Fruit fly (Drosophila melanogaster) whole organism, prepupa: Measurements from ENCODE around the gene CG3526.

ENCODE experiments used
- CG1621 ChIP-seq: fragments of 200-800 bp; sonication (Bioruptor generic); optimal IDR thresholded peaks from 3 replicates; lab custom pipeline; 2018; ENCODE audit warnings: missing biosample characterization, mild to moderate bottlenecking, missing genetic modification characterization
- Lpt ChIP-seq: fragments of 200-800 bp; sonication (Bioruptor generic); optimal IDR thresholded peaks from 3 replicates; lab custom pipeline; 2016; ENCODE audit warnings: missing biosample characterization, missing genetic modification characterization
- Smox ChIP-seq: fragments of 200-800 bp; sonication (Bioruptor generic); optimal IDR thresholded peaks from 3 replicates; lab custom pipeline; 2016; ENCODE audit warnings: missing biosample characterization, missing genetic modification characterization
- esn ChIP-seq: fragments of 200-800 bp; sonication (Bioruptor generic); optimal IDR thresholded peaks from 2 replicates; lab custom pipeline; 2016; ENCODE audit warnings: missing biosample characterization, mild to moderate bottlenecking, missing genetic modification characterization, moderate library complexity

DNA sequence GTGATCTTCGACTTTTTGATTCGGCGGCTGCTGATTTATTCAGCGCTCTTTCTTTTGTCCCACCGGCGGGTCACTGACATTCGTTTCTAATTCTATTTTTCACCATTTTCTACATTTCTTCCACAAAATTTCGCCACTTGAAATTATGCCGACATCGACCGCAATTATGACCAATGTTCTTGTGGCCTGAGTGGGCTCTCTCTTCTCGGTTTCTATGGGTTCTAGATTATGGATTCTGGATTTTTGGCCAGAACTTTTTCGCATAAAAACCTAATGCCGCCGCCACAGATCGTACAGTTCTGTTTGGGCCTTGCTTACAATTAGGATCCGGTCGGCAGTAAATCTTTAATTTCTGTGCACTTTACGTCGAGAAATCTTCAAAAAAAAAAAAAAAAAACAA lies 46.2 kb downstream of the CG3526 start, which contains the start of gene CG3598:
- TF ChIP-seq Smox (GFP tag; lab: Kevin White, UChicago) (no peak), esn (GFP tag; lab: Kevin White, UChicago) (no peak), CG1621 (tag; lab: Kevin White, UChicago) (no peak), Lpt (GFP tag; lab: Kevin White, UChicago) (no peak)
